Worm (Caenorhabditis elegans) whole organism, L3 larva: ENCODE results near the gene W06E11.1.

Source experiments
- ZK546.5 ChIP-seq: sonication (generic microtip); optimal IDR thresholded peaks from 2 replicates; lab custom pipeline; 2017; ENCODE audit warnings: missing biosample characterization, missing genetic modification characterization
- ceh-16 ChIP-seq: sonication (generic microtip); optimal IDR thresholded peaks from 2 replicates; lab custom pipeline; 2017; ENCODE audit warnings: missing biosample characterization, missing genetic modification characterization
- ceh-28 ChIP-seq: fragments of 150-350 bp; optimal IDR thresholded peaks from 2 replicates; lab custom pipeline; 2014; ENCODE audit warnings: missing biosample characterization, missing genetic modification reagents, missing genetic modification characterization
- ceh-82 ChIP-seq: fragments of 150-350 bp; optimal IDR thresholded peaks from 2 replicates; lab custom pipeline; 2014; ENCODE audit warnings: missing biosample characterization, missing genetic modification characterization
- daf-12 ChIP-seq: fragments of 150-350 bp; optimal IDR thresholded peaks from 2 replicates; lab custom pipeline; 2014; ENCODE audit warnings: missing biosample characterization, missing genetic modification reagents, missing genetic modification characterization
- egl-5 ChIP-seq: fragments of 150-350 bp; optimal IDR thresholded peaks from 2 replicates; lab custom pipeline; 2017; ENCODE audit warnings: missing biosample characterization, missing genetic modification reagents, missing genetic modification characterization, inconsistent platforms
- elt-1 ChIP-seq: fragments of 150-350 bp; optimal IDR thresholded peaks from 2 replicates; lab custom pipeline; 2014; ENCODE audit warnings: missing biosample characterization, missing genetic modification characterization
- elt-2 ChIP-seq: sonication (generic microtip); optimal IDR thresholded peaks from 2 replicates; lab custom pipeline; 2016; ENCODE audit warnings: missing genetic modification reagents, mild to moderate bottlenecking, missing genetic modification characterization, missing compliant biosample characterization
- elt-3 ChIP-seq, 3 experiments: fragments of 150-350 bp in 1 of 3; sonication (generic microtip) in 2 of 3; optimal IDR thresholded peaks; 2 replicates in 2 of 3; 4 replicates in 1 of 3; lab custom pipeline; 2014 to 2017; ENCODE audit warnings: missing biosample characterization in 3 of 3, missing genetic modification characterization in 3 of 3
- fkh-10 ChIP-seq: sonication (generic microtip); optimal IDR thresholded peaks from 2 replicates; lab custom pipeline; 2017; ENCODE audit warnings: missing biosample characterization, missing genetic modification reagents, missing genetic modification characterization
- fkh-2 ChIP-seq: fragments of 150-350 bp; optimal IDR thresholded peaks from 2 replicates; lab custom pipeline; 2014; ENCODE audit warnings: missing biosample characterization, missing genetic modification reagents, missing genetic modification characterization
- hmg-11 ChIP-seq: sonication (generic microtip); optimal IDR thresholded peaks from 2 replicates; lab custom pipeline; 2016; ENCODE audit warnings: missing genetic modification characterization, missing compliant biosample characterization
- lin-15B ChIP-seq: fragments of 150-350 bp; optimal IDR thresholded peaks from 2 replicates; lab custom pipeline; 2014; ENCODE audit warnings: missing biosample characterization, missing genetic modification characterization
- lin-39 ChIP-seq: fragments of 150-350 bp; optimal IDR thresholded peaks from 2 replicates; lab custom pipeline; 2018; ENCODE audit warnings: missing biosample characterization, missing genetic modification reagents, missing genetic modification characterization
- lsy-12 ChIP-seq: sonication (generic microtip); optimal IDR thresholded peaks from 2 replicates; lab custom pipeline; 2016; ENCODE audit warnings: mild to moderate bottlenecking, missing genetic modification characterization, missing compliant biosample characterization
- nfya-1 ChIP-seq: sonication (generic microtip); optimal IDR thresholded peaks from 2 replicates; lab custom pipeline; 2017; ENCODE audit warnings: missing genetic modification characterization, mild to moderate bottlenecking, missing compliant biosample characterization, antibody characterized with exemption, moderate library complexity; ENCODE audit not compliant: insufficient read depth
- nhr-11 ChIP-seq: fragments of 150-350 bp; optimal IDR thresholded peaks from 2 replicates; lab custom pipeline; 2014; ENCODE audit warnings: missing biosample characterization, missing genetic modification characterization
- nhr-23 ChIP-seq: fragments of 150-350 bp; optimal IDR thresholded peaks from 2 replicates; lab custom pipeline; 2014; ENCODE audit warnings: missing biosample characterization, missing genetic modification reagents, missing genetic modification characterization
- nhr-237 ChIP-seq: fragments of 150-350 bp; optimal IDR thresholded peaks from 2 replicates; lab custom pipeline; 2014; ENCODE audit warnings: missing biosample characterization, missing genetic modification characterization
- nhr-25 ChIP-seq: sonication (generic microtip); optimal IDR thresholded peaks from 2 replicates; lab custom pipeline; 2017; ENCODE audit warnings: missing biosample characterization, missing genetic modification characterization
- nhr-43 ChIP-seq: sonication (generic microtip); optimal IDR thresholded peaks from 2 replicates; lab custom pipeline; 2016; ENCODE audit warnings: mild to moderate bottlenecking, missing genetic modification characterization, missing compliant biosample characterization; ENCODE audit not compliant: poor library complexity, severe bottlenecking
- nhr-77 ChIP-seq: fragments of 150-350 bp; optimal IDR thresholded peaks from 2 replicates; lab custom pipeline; 2014; ENCODE audit warnings: missing biosample characterization, missing genetic modification characterization
- pha-4 ChIP-seq: fragments of 150-350 bp; optimal IDR thresholded peaks from 2 replicates; lab custom pipeline; 2014; ENCODE audit warnings: missing biosample characterization, missing genetic modification reagents, missing genetic modification characterization
- snpc-4 ChIP-seq: fragments of 150-350 bp; optimal IDR thresholded peaks from 2 replicates; lab custom pipeline; 2014; ENCODE audit warnings: missing biosample characterization, missing genetic modification characterization
- tbx-2 ChIP-seq: sonication (generic microtip); optimal IDR thresholded peaks from 2 replicates; lab custom pipeline; 2016; ENCODE audit warnings: mild to moderate bottlenecking, missing genetic modification characterization, missing compliant biosample characterization
- unc-62 ChIP-seq: fragments of 150-350 bp; sonication (generic microtip); optimal IDR thresholded peaks from 4 replicates; lab custom pipeline; 2014; ENCODE audit warnings: missing biosample characterization, missing genetic modification reagents, missing genetic modification characterization
- ztf-4 ChIP-seq: fragments of 150-350 bp; optimal IDR thresholded peaks from 2 replicates; lab custom pipeline; 2014; ENCODE audit warnings: missing biosample characterization, missing genetic modification characterization

The W06E11.1 gene

ce11 chrIII:668303-668893, 26.5 kb downstream of the W06E11.1 start, which contains the start of gene W02B3.3:
TSS of gene W02B3.3 (minus strand) at chrIII:668433.
- TF ChIP-seq lsy-12 (no peak), fkh-10 (GFP tag; lab: Kevin White, UChicago) (peak; percentile 73), egl-5 (tag; lab: Kevin White, UChicago) (peak; percentile 22), unc-62 (GFP tag; lab: Kevin White, UChicago) (peak; percentile 50), snpc-4 (tag; lab: Kevin White, UChicago) (peak; percentile 39), nfya-1 (tag; lab: Kevin White, UChicago) (peak; percentile 78), lin-15B (tag; lab: Kevin White, UChicago) (peak; percentile 21), elt-3 (tag; optimal IDR thresholded peaks at IDR 0.05; lab: Kevin White, UChicago) (no peak), nhr-237 (no peak), lin-39 (tag; lab: Kevin White, UChicago) (peak; percentile 93), ztf-4 (no peak), nhr-77 (tag; lab: Kevin White, UChicago) (no peak), elt-1 (no peak), tbx-2 (tag; lab: Kevin White, UChicago) (peak; percentile 39), daf-12 (no peak), hmg-11 (tag; lab: Kevin White, UChicago) (peak; percentile 86)

DNA sequence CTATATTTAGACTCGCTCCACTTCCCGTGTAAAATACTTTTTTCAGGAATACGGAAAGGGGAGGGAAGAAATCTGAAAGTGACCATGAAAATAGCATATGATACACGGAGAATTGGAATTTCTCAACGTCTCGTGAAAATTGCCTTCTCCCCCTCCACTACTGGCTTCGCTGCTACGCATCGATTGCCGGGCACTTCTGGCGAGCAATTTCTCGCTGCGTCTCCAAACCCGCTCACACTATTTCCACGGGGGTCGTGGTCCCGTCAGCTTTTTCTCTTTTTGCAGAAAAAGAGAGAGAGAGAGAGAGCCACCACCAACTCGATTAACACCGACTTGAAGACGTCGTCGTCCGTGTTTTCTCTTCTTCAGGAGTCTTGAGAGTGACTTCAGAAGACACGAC, 29.1 kb downstream of the W06E11.1 start:
- TF ChIP-seq nhr-23 (no peak), ceh-28 (tag; lab: Kevin White, UChicago) (peak; percentile 24), lsy-12 (peak; percentile 29), hmg-11 (tag; lab: Kevin White, UChicago) (peak; percentile 75), elt-2 (no peak), ceh-82 (no peak), nfya-1 (tag; lab: Kevin White, UChicago) (peak; percentile 85), nhr-25 (tag; lab: Kevin White, UChicago) (no peak), ZK546.5 (tag; lab: Kevin White, UChicago) (no peak), ceh-16 (tag; lab: Kevin White, UChicago) (no peak), nhr-43 (tag; lab: Kevin White, UChicago) (no peak), elt-1 (no peak), lin-39 (tag; lab: Kevin White, UChicago) (peak; percentile 91), tbx-2 (tag; lab: Kevin White, UChicago) (peak; percentile 36), fkh-10 (GFP tag; lab: Kevin White, UChicago) (peak; percentile 89), unc-62 (GFP tag; lab: Kevin White, UChicago) (no peak), lin-15B (tag; lab: Kevin White, UChicago) (peak; percentile 19)

DNA sequence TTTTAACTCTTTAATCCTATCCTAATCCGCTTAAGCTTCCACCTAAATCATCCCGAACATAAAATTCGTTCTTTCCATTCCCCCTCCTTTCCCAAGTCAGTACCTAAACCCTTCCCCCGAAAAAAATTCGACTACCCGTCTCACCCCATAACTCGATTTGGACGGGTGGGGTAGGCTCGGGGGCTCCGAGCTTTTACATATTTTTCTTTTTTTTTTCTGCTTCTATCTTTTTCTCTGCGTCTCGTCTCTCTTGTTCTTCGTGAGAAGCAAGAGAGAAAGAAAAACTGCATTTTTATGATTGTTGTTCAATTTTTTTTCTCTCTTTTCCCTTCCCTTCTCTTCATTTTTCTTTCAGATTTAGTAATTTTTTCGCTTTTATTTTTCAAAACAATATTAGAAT, 33.6 kb downstream of the W06E11.1 start:
- TF ChIP-seq ztf-4 (no peak), fkh-10 (GFP tag; lab: Kevin White, UChicago) (peak; percentile 82), hmg-11 (tag; lab: Kevin White, UChicago) (peak; percentile 39), nfya-1 (tag; lab: Kevin White, UChicago) (peak; percentile 40)

DNA sequence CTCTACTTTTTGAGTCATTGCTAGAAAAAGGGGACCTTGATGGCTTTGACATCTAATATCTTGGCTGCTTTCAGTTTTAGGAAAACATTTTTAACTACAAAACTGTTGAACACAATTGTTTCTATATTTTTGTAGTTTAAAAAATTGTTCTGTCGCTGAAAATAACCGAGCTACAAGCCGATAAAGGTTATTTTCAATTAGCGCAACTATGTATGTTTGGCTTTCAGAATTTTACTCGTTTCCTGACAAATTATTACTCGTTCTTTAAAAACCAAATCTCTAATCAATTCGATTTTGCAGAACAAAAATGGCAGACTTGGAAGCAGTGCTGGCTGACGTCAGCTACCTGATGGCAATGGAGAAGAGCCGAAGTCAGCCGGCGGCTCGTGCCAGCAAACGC, 34.0 kb downstream of the W06E11.1 start, which contains the start of gene grk-2:
Gene grk-2, plus strand, starts transcription at position 301 of the 400 bp plus-strand sequence.
- TF ChIP-seq ztf-4 (no peak), fkh-10 (GFP tag; lab: Kevin White, UChicago) (no peak), nhr-43 (tag; lab: Kevin White, UChicago) (no peak), nfya-1 (tag; lab: Kevin White, UChicago) (no peak)

DNA sequence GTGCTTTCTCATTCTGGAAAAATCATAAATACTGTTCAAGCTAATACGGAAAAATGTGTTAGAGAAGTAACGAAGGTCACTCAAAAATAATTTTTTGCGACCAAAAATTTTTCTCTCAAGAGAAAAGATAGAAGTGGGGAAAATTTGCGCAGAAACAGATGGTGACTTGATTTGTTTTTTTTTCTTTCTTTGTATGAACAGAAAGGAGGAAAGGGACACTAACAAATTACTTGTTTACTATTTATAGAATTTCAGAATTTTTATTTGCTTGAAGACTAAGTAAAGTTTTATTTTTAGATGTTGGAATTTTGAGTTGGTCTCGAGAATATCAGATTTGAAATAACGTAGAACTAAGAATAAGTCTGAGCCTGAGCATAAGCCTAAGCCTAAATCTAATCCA, 41.5 kb downstream of the W06E11.1 start, which contains the start of gene W02B3.4:
Gene W02B3.4, minus strand, starts transcription at position 101 of the 400 bp plus-strand sequence.
- TF ChIP-seq nhr-11 (tag; lab: Kevin White, UChicago) (no peak), ceh-16 (tag; lab: Kevin White, UChicago) (no peak), ztf-4 (no peak), pha-4 (tag; lab: Kevin White, UChicago) (no peak), elt-2 (no peak), nhr-43 (tag; lab: Kevin White, UChicago) (no peak), nhr-77 (tag; lab: Kevin White, UChicago) (no peak), fkh-10 (GFP tag; lab: Kevin White, UChicago) (no peak), nhr-23 (no peak), lin-15B (tag; lab: Kevin White, UChicago) (no peak), fkh-2 (tag; lab: Kevin White, UChicago) (no peak), ceh-28 (tag; lab: Kevin White, UChicago) (no peak), hmg-11 (tag; lab: Kevin White, UChicago) (no peak), nhr-237 (no peak), elt-1 (no peak)
